ENCODE assay signal across 1 fruit fly cellular context in genomic region chr3L:871713-872112, dm6.
TF ChIP-seq lines count a peak whose summit lies in the region.

Gene Usp10 (plus strand): TSS chr3L:871899.

TF ChIP-seq in whole organism, embryonic, 481 proteins besides CTCF, POLR2A, EP300 and RAD21 (continued from another document and continues in another):
- no peak for TF ChIP-seq fd64A (GFP tag; optimal IDR thresholded peaks at IDR 0.05; lab: Kevin White, UChicago)
- no peak for TF ChIP-seq CG5180 (GFP tag; optimal IDR thresholded peaks at IDR 0.05; lab: Kevin White, UChicago)
- TF ChIP-seq fd96Cb (tag; optimal IDR thresholded peaks at IDR 0.05; lab: Kevin White, UChicago), result no peak
- TF ChIP-seq CG11504 (tag; optimal IDR thresholded peaks at IDR 0.05; lab: Kevin White, UChicago), result no peak
- TF ChIP-seq HmgD (GFP tag; optimal IDR thresholded peaks at IDR 0.05; lab: Kevin White, UChicago), result peak; percentile 25
- no peak for TF ChIP-seq CG17802 (tag; optimal IDR thresholded peaks at IDR 0.05; lab: Kevin White, UChicago)
- no peak for TF ChIP-seq Xrp1 (GFP tag; IDR thresholded peaks at IDR 0.05; lab: Robert Waterston, UW)
- TF ChIP-seq CG13296 (GFP tag; optimal IDR thresholded peaks at IDR 0.05; lab: Kevin White, UChicago), result no peak
- TF ChIP-seq sens-2 (GFP tag; IDR thresholded peaks at IDR 0.05; lab: Robert Waterston, UW), result no peak
- no peak for TF ChIP-seq CG10147 (GFP tag; optimal IDR thresholded peaks at IDR 0.05; lab: Kevin White, UChicago)
- TF ChIP-seq CG17385 (GFP tag; optimal IDR thresholded peaks at IDR 0.05; lab: Kevin White, UChicago), result no peak
- no peak for TF ChIP-seq CG4424 (GFP tag; optimal IDR thresholded peaks at IDR 0.05; lab: Kevin White, UChicago)
- TF ChIP-seq CG4854 (GFP tag; optimal IDR thresholded peaks at IDR 0.05; lab: Kevin White, UChicago), result no peak
- no peak for TF ChIP-seq CG6654 (GFP tag; optimal IDR thresholded peaks at IDR 0.05; lab: Kevin White, UChicago)
- no peak for TF ChIP-seq CG15269 (tag; optimal IDR thresholded peaks at IDR 0.05; lab: Kevin White, UChicago)
- peak; percentile 68 for TF ChIP-seq zen2 (GFP tag; IDR thresholded peaks at IDR 0.05; lab: Robert Waterston, UW; ENCODE audit: partially characterized antibody)
- no peak for TF ChIP-seq CG7786 (GFP tag; optimal IDR thresholded peaks at IDR 0.05; lab: Kevin White, UChicago)
- peak; percentile 81 for TF ChIP-seq Sry-δ (GFP tag; optimal IDR thresholded peaks at IDR 0.05; lab: Kevin White, UChicago)
- TF ChIP-seq phol (tag; optimal IDR thresholded peaks at IDR 0.05; lab: Kevin White, UChicago), result peak; percentile 34
- TF ChIP-seq Meics (GFP tag; optimal IDR thresholded peaks at IDR 0.05; lab: Kevin White, UChicago), result no peak
- TF ChIP-seq org-1 (GFP tag; optimal IDR thresholded peaks at IDR 0.05; lab: Kevin White, UChicago), result no peak
- TF ChIP-seq CG4617 (GFP tag; optimal IDR thresholded peaks at IDR 0.05; lab: Kevin White, UChicago; ENCODE audit: borderline replicate concordance), result peak; percentile 88
- no peak for TF ChIP-seq Dad (GFP tag; optimal IDR thresholded peaks at IDR 0.05; lab: Kevin White, UChicago)
- TF ChIP-seq onecut (GFP tag; IDR thresholded peaks at IDR 0.05; lab: Robert Waterston, UW), result no peak
- TF ChIP-seq CG32772 (GFP tag; IDR thresholded peaks at IDR 0.05; lab: Robert Waterston, UW), result no peak
- no peak for TF ChIP-seq CG31388 (GFP tag; optimal IDR thresholded peaks at IDR 0.05; lab: Kevin White, UChicago)
- no peak for TF ChIP-seq sqz (GFP tag; optimal IDR thresholded peaks at IDR 0.05; lab: Kevin White, UChicago)
- peak; percentile 59; the same call in 2 of the 3 replicates for TF ChIP-seq Doc3 (GFP tag; IDR thresholded peaks at IDR 0.05; lab: Robert Waterston, UW; ENCODE audit: partially characterized antibody)
- TF ChIP-seq CG1602 (GFP tag; optimal IDR thresholded peaks at IDR 0.05; lab: Kevin White, UChicago), result no peak
- TF ChIP-seq wor (GFP tag; IDR thresholded peaks at IDR 0.05; lab: Robert Waterston, UW), result no peak
- no peak for TF ChIP-seq CG2199 (GFP tag; IDR thresholded peaks at IDR 0.05; lab: Robert Waterston, UW)
- no peak for TF ChIP-seq nau (GFP tag; optimal IDR thresholded peaks at IDR 0.05; lab: Kevin White, UChicago)
- no peak for TF ChIP-seq CG4282 (GFP tag; optimal IDR thresholded peaks at IDR 0.05; lab: Kevin White, UChicago)
- no peak for TF ChIP-seq hth (optimal IDR thresholded peaks at IDR 0.05; lab: Kevin White, UChicago)
- no peak for TF ChIP-seq CG11695 (GFP tag; IDR thresholded peaks at IDR 0.05; lab: Robert Waterston, UW)
- no peak for TF ChIP-seq CG13424 (tag; optimal IDR thresholded peaks at IDR 0.05; lab: Kevin White, UChicago)
- no peak for TF ChIP-seq Ssrp (tag; optimal IDR thresholded peaks at IDR 0.05; lab: Kevin White, UChicago)
- TF ChIP-seq Taf1 (GFP tag; IDR thresholded peaks at IDR 0.05; lab: Robert Waterston, UW), result no peak
- no peak for TF ChIP-seq psq (GFP tag; optimal IDR thresholded peaks at IDR 0.05; lab: Kevin White, UChicago)
- no peak for TF ChIP-seq Lim3 (GFP tag; IDR thresholded peaks at IDR 0.05; lab: Robert Waterston, UW)
- no peak for TF ChIP-seq Ada2b (GFP tag; IDR thresholded peaks at IDR 0.05; lab: Robert Waterston, UW)
- TF ChIP-seq CG18476 (GFP tag; optimal IDR thresholded peaks at IDR 0.05; lab: Kevin White, UChicago), result no peak
- peak; percentile 7 for TF ChIP-seq p53 (GFP tag; optimal IDR thresholded peaks at IDR 0.05; lab: Kevin White, UChicago)
- no peak for TF ChIP-seq CG32767 (GFP tag; IDR thresholded peaks at IDR 0.05; lab: Robert Waterston, UW)
- no peak for TF ChIP-seq CG13775 (GFP tag; optimal IDR thresholded peaks at IDR 0.05; lab: Kevin White, UChicago)
- no peak for TF ChIP-seq Xbp1 (GFP tag; optimal IDR thresholded peaks at IDR 0.05; lab: Kevin White, UChicago)
- TF ChIP-seq lola (GFP tag; optimal IDR thresholded peaks at IDR 0.05; lab: Kevin White, UChicago), result no peak
- no peak for TF ChIP-seq lov (optimal IDR thresholded peaks at IDR 0.05; lab: Kevin White, UChicago)
- TF ChIP-seq lov (GFP tag; IDR thresholded peaks at IDR 0.05; lab: Robert Waterston, UW), result no peak
- no peak for TF ChIP-seq Hr3 (GFP tag; optimal IDR thresholded peaks at IDR 0.05; lab: Kevin White, UChicago)
- peak; percentile 6 for TF ChIP-seq CG12391 (tag; optimal IDR thresholded peaks at IDR 0.05; lab: Kevin White, UChicago)
- TF ChIP-seq HHEX (GFP tag; optimal IDR thresholded peaks at IDR 0.05; lab: Kevin White, UChicago), result no peak
- TF ChIP-seq Blimp-1 (GFP tag; optimal IDR thresholded peaks at IDR 0.05; lab: Kevin White, UChicago), result no peak
- no peak for TF ChIP-seq otp (GFP tag; IDR thresholded peaks at IDR 0.05; lab: Robert Waterston, UW)
- no peak for TF ChIP-seq CG9437 (GFP tag; optimal IDR thresholded peaks at IDR 0.05; lab: Kevin White, UChicago)
- no peak for TF ChIP-seq CG8478 (optimal IDR thresholded peaks at IDR 0.05; lab: Kevin White, UChicago)
- TF ChIP-seq Rx (GFP tag; IDR thresholded peaks at IDR 0.05; lab: Robert Waterston, UW), result no peak
- no peak for TF ChIP-seq sisA (GFP tag; IDR thresholded peaks at IDR 0.05; lab: Robert Waterston, UW)
- no peak for TF ChIP-seq CG31365 (tag; optimal IDR thresholded peaks at IDR 0.05; lab: Kevin White, UChicago)
- no peak for TF ChIP-seq cad (GFP tag; optimal IDR thresholded peaks at IDR 0.05; lab: Kevin White, UChicago)
- no peak for TF ChIP-seq Dip3 (GFP tag; optimal IDR thresholded peaks at IDR 0.05; lab: Kevin White, UChicago)
- peak; percentile 50 for TF ChIP-seq CG15514 (GFP tag; optimal IDR thresholded peaks at IDR 0.05; lab: Kevin White, UChicago)
- no peak for TF ChIP-seq pfk (GFP tag; optimal IDR thresholded peaks at IDR 0.05; lab: Kevin White, UChicago)
- TF ChIP-seq CG14667 (GFP tag; IDR thresholded peaks at IDR 0.05; lab: Robert Waterston, UW), result no peak
- TF ChIP-seq pnt (GFP tag; optimal IDR thresholded peaks at IDR 0.05; lab: Kevin White, UChicago), result no peak
- no peak for TF ChIP-seq CG7745 (tag; optimal IDR thresholded peaks at IDR 0.05; lab: Kevin White, UChicago)
- no peak for TF ChIP-seq lbe (GFP tag; optimal IDR thresholded peaks at IDR 0.05; lab: Kevin White, UChicago)
- TF ChIP-seq tap (tag; optimal IDR thresholded peaks at IDR 0.05; lab: Kevin White, UChicago), result no peak
- TF ChIP-seq Antp (GFP tag; optimal IDR thresholded peaks at IDR 0.05; lab: Kevin White, UChicago), result no peak
- no peak for TF ChIP-seq CG43689 (GFP tag; IDR thresholded peaks at IDR 0.05; lab: Robert Waterston, UW)
- TF ChIP-seq exex (tag; optimal IDR thresholded peaks at IDR 0.05; lab: Kevin White, UChicago), result no peak
- peak; percentile 54; the same call in 1 of the 3 replicates for TF ChIP-seq ci (GFP tag; IDR thresholded peaks at IDR 0.05; lab: Robert Waterston, UW)
- TF ChIP-seq her (GFP tag; optimal IDR thresholded peaks at IDR 0.05; lab: Kevin White, UChicago), result no peak
- no peak for TF ChIP-seq ken (GFP tag; IDR thresholded peaks at IDR 0.05; lab: Robert Waterston, UW)
- no peak for TF ChIP-seq ab (GFP tag; optimal IDR thresholded peaks at IDR 0.05; lab: Kevin White, UChicago)
- no peak for TF ChIP-seq CG10979 (tag; optimal IDR thresholded peaks at IDR 0.05; lab: Kevin White, UChicago)
- TF ChIP-seq Aef1 (GFP tag; IDR thresholded peaks at IDR 0.05; lab: Robert Waterston, UW), result no peak
- peak; percentile 62 for TF ChIP-seq HLH4C (GFP tag; IDR thresholded peaks at IDR 0.05; lab: Robert Waterston, UW; ENCODE audit: partially characterized antibody)
- no peak for TF ChIP-seq CG13123 (GFP tag; optimal IDR thresholded peaks at IDR 0.05; lab: Kevin White, UChicago)
- no peak for TF ChIP-seq CG12071 (GFP tag; optimal IDR thresholded peaks at IDR 0.05; lab: Kevin White, UChicago)
- TF ChIP-seq sna (GFP tag; IDR thresholded peaks at IDR 0.05; lab: Robert Waterston, UW; ENCODE audit: partially characterized antibody), result peak; percentile 13; the same call in 1 of the 2 replicates
- no peak for TF ChIP-seq seq (GFP tag; IDR thresholded peaks at IDR 0.05; lab: Robert Waterston, UW)
- peak; percentile 72; the same call in 3 of the 4 replicates for TF ChIP-seq chinmo (GFP tag; IDR thresholded peaks at IDR 0.05; lab: Robert Waterston, UW; ENCODE audit: partially characterized antibody)
- TF ChIP-seq inv (GFP tag; IDR thresholded peaks at IDR 0.05; lab: Robert Waterston, UW; ENCODE audit: partially characterized antibody), result peak; percentile 49; the same call in 1 of the 2 replicates
- TF ChIP-seq fu2 (GFP tag; optimal IDR thresholded peaks at IDR 0.05; lab: Kevin White, UChicago), result no peak
- no peak for TF ChIP-seq sim (GFP tag; IDR thresholded peaks at IDR 0.05; lab: Robert Waterston, UW)
- no peak for TF ChIP-seq CrebB (tag; optimal IDR thresholded peaks at IDR 0.05; lab: Kevin White, UChicago)
- no peak for TF ChIP-seq Optix (GFP tag; IDR thresholded peaks at IDR 0.05; lab: Robert Waterston, UW)
- TF ChIP-seq fd3F (GFP tag; optimal IDR thresholded peaks at IDR 0.05; lab: Kevin White, UChicago), result no peak
- TF ChIP-seq Nf-YA (GFP tag; IDR thresholded peaks at IDR 0.05; lab: Robert Waterston, UW), result no peak
- no peak for TF ChIP-seq esg (GFP tag; conservative IDR thresholded peaks at IDR 0.05; lab: Robert Waterston, UW)
- TF ChIP-seq CG7987 (GFP tag; optimal IDR thresholded peaks at IDR 0.05; lab: Kevin White, UChicago), result peak; percentile 33
- TF ChIP-seq bsh (GFP tag; optimal IDR thresholded peaks at IDR 0.05; lab: Kevin White, UChicago), result no peak
- TF ChIP-seq CG6175 (GFP tag; IDR thresholded peaks at IDR 0.05; lab: Robert Waterston, UW), result no peak
- TF ChIP-seq CG3407 (GFP tag; optimal IDR thresholded peaks at IDR 0.05; lab: Kevin White, UChicago), result no peak
- TF ChIP-seq hkb (optimal IDR thresholded peaks at IDR 0.05; lab: Kevin White, UChicago), result no peak
- TF ChIP-seq hkb (GFP tag; IDR thresholded peaks at IDR 0.05; lab: Robert Waterston, UW), result no peak
- TF ChIP-seq CG2120 (GFP tag; optimal IDR thresholded peaks at IDR 0.05; lab: Kevin White, UChicago), result peak; percentile 4
- TF ChIP-seq CG8388 (GFP tag; optimal IDR thresholded peaks at IDR 0.05; lab: Kevin White, UChicago), result no peak
- no peak for TF ChIP-seq CG15696 (tag; optimal IDR thresholded peaks at IDR 0.05; lab: Kevin White, UChicago)
- TF ChIP-seq Pdp1 (GFP tag; optimal IDR thresholded peaks at IDR 0.05; lab: Kevin White, UChicago), result peak in 1 of 2 experiments; percentile 38
- TF ChIP-seq CG7271 (tag; optimal IDR thresholded peaks at IDR 0.05; lab: Kevin White, UChicago), result no peak
- no peak for TF ChIP-seq Ravus (GFP tag; IDR thresholded peaks at IDR 0.05; lab: Robert Waterston, UW)
- TF ChIP-seq tio (GFP tag; optimal IDR thresholded peaks at IDR 0.05; lab: Kevin White, UChicago), result no peak
- TF ChIP-seq lmd (GFP tag; IDR thresholded peaks at IDR 0.05; lab: Robert Waterston, UW), result no peak
- TF ChIP-seq H2.0 (GFP tag; IDR thresholded peaks at IDR 0.05; lab: Robert Waterston, UW), result no peak
- no peak for TF ChIP-seq crol (GFP tag; IDR thresholded peaks at IDR 0.05; lab: Robert Waterston, UW)
- no peak for TF ChIP-seq CG8924 (tag; optimal IDR thresholded peaks at IDR 0.05; lab: Kevin White, UChicago)
- no peak for TF ChIP-seq toy (GFP tag; IDR thresholded peaks at IDR 0.05; lab: Robert Waterston, UW)
- TF ChIP-seq gem (tag; optimal IDR thresholded peaks at IDR 0.05; lab: Kevin White, UChicago), result no peak
- no peak for TF ChIP-seq CG11085 (GFP tag; IDR thresholded peaks at IDR 0.05; lab: Robert Waterston, UW)
- TF ChIP-seq CG9727 (GFP tag; optimal IDR thresholded peaks at IDR 0.05; lab: Kevin White, UChicago), result no peak
- TF ChIP-seq pan (optimal IDR thresholded peaks at IDR 0.05; lab: Kevin White, UChicago), result no peak
- TF ChIP-seq pan (GFP tag; optimal IDR thresholded peaks at IDR 0.05 in 1 of 2, IDR thresholded peaks at IDR 0.05 in 1 of 2), result no peak
- no peak for TF ChIP-seq schlank (tag; optimal IDR thresholded peaks at IDR 0.05; lab: Kevin White, UChicago)
- TF ChIP-seq tll (GFP tag; optimal IDR thresholded peaks at IDR 0.05; lab: Kevin White, UChicago), result no peak
- no peak for TF ChIP-seq CG7839 (tag; optimal IDR thresholded peaks at IDR 0.05; lab: Kevin White, UChicago)
- TF ChIP-seq NfI (GFP tag; optimal IDR thresholded peaks at IDR 0.05; lab: Kevin White, UChicago), result no peak
- TF ChIP-seq CG32532 (GFP tag; IDR thresholded peaks at IDR 0.05; lab: Robert Waterston, UW), result no peak
- no peak for TF ChIP-seq danr (GFP tag; IDR thresholded peaks at IDR 0.05; lab: Robert Waterston, UW)
- TF ChIP-seq hbn (GFP tag; IDR thresholded peaks at IDR 0.05; lab: Robert Waterston, UW; ENCODE audit: partially characterized antibody), result peak; percentile 77
- 0 out of 2 replicates have a peak, but pooled peaks have one; percentile 10 for TF ChIP-seq wdn (GFP tag; IDR thresholded peaks at IDR 0.05; lab: Robert Waterston, UW)
- TF ChIP-seq Drgx (GFP tag; IDR thresholded peaks at IDR 0.05; lab: Robert Waterston, UW), result no peak
- TF ChIP-seq HLHmδ (GFP tag; optimal IDR thresholded peaks at IDR 0.05; lab: Kevin White, UChicago), result no peak
- no peak for TF ChIP-seq Nf-YC (tag; optimal IDR thresholded peaks at IDR 0.05; lab: Kevin White, UChicago)
- no peak for TF ChIP-seq CG17328 (GFP tag; IDR thresholded peaks at IDR 0.05; lab: Robert Waterston, UW)
- TF ChIP-seq Atf6 (GFP tag; IDR thresholded peaks at IDR 0.05; lab: Robert Waterston, UW), result no peak
- no peak for TF ChIP-seq CG12942 (GFP tag; optimal IDR thresholded peaks at IDR 0.05; lab: Kevin White, UChicago)
- TF ChIP-seq CG30403 (GFP tag; optimal IDR thresholded peaks at IDR 0.05; lab: Kevin White, UChicago), result no peak
- no peak for TF ChIP-seq dysf (GFP tag; IDR thresholded peaks at IDR 0.05; lab: Robert Waterston, UW)
- no peak for TF ChIP-seq slou (GFP tag; optimal IDR thresholded peaks at IDR 0.05; lab: Kevin White, UChicago)
- no peak for TF ChIP-seq Sry-β (GFP tag; optimal IDR thresholded peaks at IDR 0.05; lab: Kevin White, UChicago)
- TF ChIP-seq dmrt99B (tag; optimal IDR thresholded peaks at IDR 0.05; lab: Kevin White, UChicago), result no peak
- no peak for TF ChIP-seq kni (GFP tag; optimal IDR thresholded peaks at IDR 0.05; lab: Kevin White, UChicago)
- no peak for TF ChIP-seq CG14014 (GFP tag; IDR thresholded peaks at IDR 0.05; lab: Robert Waterston, UW)
- TF ChIP-seq CG15601 (tag; optimal IDR thresholded peaks at IDR 0.05; lab: Kevin White, UChicago), result no peak
- no peak for TF ChIP-seq pita (GFP tag; optimal IDR thresholded peaks at IDR 0.05; lab: Kevin White, UChicago)
- no peak for TF ChIP-seq Tbp (GFP tag; optimal IDR thresholded peaks at IDR 0.05; lab: Kevin White, UChicago)
- peak; percentile 58; the same call in 1 of the 3 replicates for TF ChIP-seq mld (GFP tag; IDR thresholded peaks at IDR 0.05; lab: Robert Waterston, UW; ENCODE audit: partially characterized antibody)
